Fruit fly (Drosophila melanogaster) whole organism: ENCODE results near the gene Josd.

ENCODE experiments used
- psq ChIP-seq: fragments of >200 bp; optimal IDR thresholded peaks from 2 replicates; lab custom pipeline; 2017
- usp ChIP-seq: fragments of >200 bp; optimal IDR thresholded peaks from 2 replicates; lab custom pipeline; 2017; ENCODE audit warnings: missing biosample characterization, missing genetic modification characterization, mixed read lengths

- TF ChIP-seq psq (lab: Kevin White, UChicago) (no peak), usp (GFP tag; lab: Kevin White, UChicago) (no peak)
These were observed 41.1 kb upstream of the Josd start, which contains the start of gene Efr for dm6 chrX:6219845-6220345.
